Worm (Caenorhabditis elegans): Measurements from ENCODE around the gene Y38C1AA.19.

Y38C1AA.19 gene

ce11 chrIV:133968-134367, 26.0 kb upstream of the Y38C1AA.19 start:
- TF ChIP-seq R02D3.7 (tag; optimal IDR thresholded peaks at IDR 0.05): no peak
- TF ChIP-seq alr-1 (tag; optimal IDR thresholded peaks at IDR 0.05): no peak
- no peak for TF ChIP-seq egl-27 (tag; optimal IDR thresholded peaks at IDR 0.05)
- TF ChIP-seq ztf-1 (GFP tag; conservative IDR thresholded peaks at IDR 0.05): no peak
- no peak for TF ChIP-seq mbf-1 (tag; optimal IDR thresholded peaks at IDR 0.05)
- TF ChIP-seq elt-1 (tag; optimal IDR thresholded peaks at IDR 0.05): no peak
- no peak for TF ChIP-seq lin-11 (tag; optimal IDR thresholded peaks at IDR 0.05)
- no peak for TF ChIP-seq sma-3 (GFP tag; optimal IDR thresholded peaks at IDR 0.05)
- no peak for TF ChIP-seq dmd-4 (tag; optimal IDR thresholded peaks at IDR 0.05)
- TF ChIP-seq nhr-10 (tag; optimal IDR thresholded peaks at IDR 0.05): no peak
- TF ChIP-seq nhr-25 (tag; optimal IDR thresholded peaks at IDR 0.05): no peak

- TF ChIP-seq mbf-1 (tag; optimal IDR thresholded peaks at IDR 0.05): no peak
- TF ChIP-seq R02D3.7 (tag; optimal IDR thresholded peaks at IDR 0.05): no peak
- no peak for TF ChIP-seq ceh-82 (tag; optimal IDR thresholded peaks at IDR 0.05)
- TF ChIP-seq nhr-12 (tag; optimal IDR thresholded peaks at IDR 0.05): no peak
- TF ChIP-seq Y55F3AM.14 (GFP tag; optimal IDR thresholded peaks at IDR 0.05): no peak
- no peak for TF ChIP-seq sma-9 (GFP tag; optimal IDR thresholded peaks at IDR 0.05)
- no peak for TF ChIP-seq sma-9 (tag; optimal IDR thresholded peaks at IDR 0.05)
- no peak for TF ChIP-seq lsy-2 (tag; optimal IDR thresholded peaks at IDR 0.05)
- no peak for TF ChIP-seq nhr-10 (tag; optimal IDR thresholded peaks at IDR 0.05)
- no peak for TF ChIP-seq nhr-77 (tag; optimal IDR thresholded peaks at IDR 0.05)
- no peak for TF ChIP-seq sma-3 (GFP tag; optimal IDR thresholded peaks at IDR 0.05)
- TF ChIP-seq dmd-4 (tag; optimal IDR thresholded peaks at IDR 0.05): no peak
Measured at ce11 chrIV:139652-140051, 20.3 kb upstream of the Y38C1AA.19 start.

- TF ChIP-seq nhr-10 (tag; optimal IDR thresholded peaks at IDR 0.05) (no peak), ztf-1 (GFP tag; conservative IDR thresholded peaks at IDR 0.05) (no peak), alr-1 (tag; optimal IDR thresholded peaks at IDR 0.05) (no peak), fos-1 (tag; optimal IDR thresholded peaks at IDR 0.05) (no peak), crh-2 (tag; optimal IDR thresholded peaks at IDR 0.05) (no peak), nhr-129 (tag; optimal IDR thresholded peaks at IDR 0.05) (no peak), peb-1 (tag; optimal IDR thresholded peaks at IDR 0.05) (no peak), gmeb-1 (tag; optimal IDR thresholded peaks at IDR 0.05) (no peak), elt-1 (tag; optimal IDR thresholded peaks at IDR 0.05) (no peak), snpc-4 (tag; optimal IDR thresholded peaks at IDR 0.05) (no peak), unc-55 (GFP tag; optimal IDR thresholded peaks at IDR 0.05) (no peak), nhr-11 (tag; optimal IDR thresholded peaks at IDR 0.05) (no peak), ztf-11 (tag; optimal IDR thresholded peaks at IDR 0.05) (no peak), ZK546.5 (tag; optimal IDR thresholded peaks at IDR 0.05) (no peak), aly-2 (tag; optimal IDR thresholded peaks at IDR 0.05) (no peak)
Measured at ce11 chrIV:141022-141421, 18.9 kb upstream of the Y38C1AA.19 start.

ce11 chrIV:143807-144371, 16.1 kb upstream of the Y38C1AA.19 start:
- TF ChIP-seq lin-13 (GFP tag; optimal IDR thresholded peaks at IDR 0.05): peak; percentile 41
- no peak for TF ChIP-seq skn-1 (tag; optimal IDR thresholded peaks at IDR 0.05)
- no peak for TF ChIP-seq nhr-21 (tag; optimal IDR thresholded peaks at IDR 0.05)
- peak; percentile 56 for TF ChIP-seq F13H6.1 (tag; optimal IDR thresholded peaks at IDR 0.05)
- peak; percentile 83 for TF ChIP-seq nhr-129 (tag; optimal IDR thresholded peaks at IDR 0.05)
- no peak for TF ChIP-seq nhr-11 (tag; optimal IDR thresholded peaks at IDR 0.05)
- TF ChIP-seq fos-1 (tag; optimal IDR thresholded peaks at IDR 0.05): peak; percentile 46
- TF ChIP-seq unc-55 (GFP tag; optimal IDR thresholded peaks at IDR 0.05): peak; percentile 66
- TF ChIP-seq egl-27 (tag; optimal IDR thresholded peaks at IDR 0.05): no peak
- no peak for TF ChIP-seq nhr-23 (tag; optimal IDR thresholded peaks at IDR 0.05)
- TF ChIP-seq snpc-4 (tag; optimal IDR thresholded peaks at IDR 0.05): peak; percentile 20
- no peak for TF ChIP-seq ceh-82 (tag; optimal IDR thresholded peaks at IDR 0.05)
- TF ChIP-seq gmeb-1 (tag; optimal IDR thresholded peaks at IDR 0.05): peak; percentile 41
- no peak for TF ChIP-seq nhr-25 (tag; optimal IDR thresholded peaks at IDR 0.05)
- no peak for TF ChIP-seq blmp-1 (tag; optimal IDR thresholded peaks at IDR 0.05; ENCODE audit: insufficient read depth)
- TF ChIP-seq crh-2 (tag; optimal IDR thresholded peaks at IDR 0.05): peak; percentile 34
- peak; percentile 32 to 55 for TF ChIP-seq lsy-2 (tag; optimal IDR thresholded peaks at IDR 0.05)
- peak; percentile 27 to 82 for TF ChIP-seq mdl-1 (tag; optimal IDR thresholded peaks at IDR 0.05)
- peak; percentile 48 for TF ChIP-seq lin-11 (tag; optimal IDR thresholded peaks at IDR 0.05)
- peak; percentile 50 for TF ChIP-seq C34F6.9 (tag; optimal IDR thresholded peaks at IDR 0.05)
- TF ChIP-seq mab-5 (tag; optimal IDR thresholded peaks at IDR 0.05): peak; percentile 1
- TF ChIP-seq R02D3.7 (tag; optimal IDR thresholded peaks at IDR 0.05): no peak
- peak; percentile 7 for TF ChIP-seq Y55F3AM.14 (GFP tag; optimal IDR thresholded peaks at IDR 0.05)
- TF ChIP-seq nhr-12 (tag; optimal IDR thresholded peaks at IDR 0.05): no peak
- TF ChIP-seq zag-1 (tag; optimal IDR thresholded peaks at IDR 0.05): no peak

All from whole organism, L2 larva.